Fruit fly (Drosophila melanogaster): Measurements from ENCODE around the gene Tim17a1.

The Tim17a1 gene

DNA sequence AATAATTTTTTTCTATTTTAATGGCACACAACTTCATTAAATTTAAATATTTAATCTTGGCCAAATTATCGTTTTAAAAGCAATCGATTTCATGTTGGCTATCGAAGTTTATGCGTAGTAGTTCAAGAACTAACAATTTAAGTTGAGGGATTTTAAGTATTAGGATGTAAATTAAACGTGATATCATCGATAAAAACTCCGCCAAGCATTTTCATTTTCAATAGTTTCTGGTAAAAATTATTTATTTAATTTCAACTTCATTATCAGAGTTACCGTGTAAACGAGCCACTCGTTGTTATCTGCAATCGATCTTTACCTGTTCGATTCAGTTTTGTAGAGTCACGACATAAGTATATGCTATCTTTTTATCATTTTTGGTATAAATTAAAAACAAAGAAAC is 38.5 kb upstream of the Tim17a1 start (continued):
- TF ChIP-seq salr (GFP tag; optimal IDR thresholded peaks at IDR 0.05) (peak in 1 of 2 experiments; percentile 94), CG10631 (GFP tag; optimal IDR thresholded peaks at IDR 0.05) (peak; percentile 91), CG11902 (GFP tag; optimal IDR thresholded peaks at IDR 0.05) (peak; percentile 96), Sox15 (GFP tag; optimal IDR thresholded peaks at IDR 0.05) (peak; percentile 90), svp (GFP tag) (peak; percentile 99), CG11294 (GFP tag; IDR thresholded peaks at IDR 0.05) (peak; percentile 75), CG6792 (GFP tag; optimal IDR thresholded peaks at IDR 0.05) (peak; percentile 96), Sox102F (GFP tag; optimal IDR thresholded peaks at IDR 0.05) (peak; percentile 98), OdsH (GFP tag; optimal IDR thresholded peaks at IDR 0.05) (peak; percentile 95), CG3919 (GFP tag; optimal IDR thresholded peaks at IDR 0.05) (peak; percentile 100), vri (GFP tag; optimal IDR thresholded peaks at IDR 0.05) (peak; percentile 95), acj6 (GFP tag; optimal IDR thresholded peaks at IDR 0.05) (peak; percentile 93), Ets96B (tag; optimal IDR thresholded peaks at IDR 0.05) (peak; percentile 98), CG32006 (GFP tag; optimal IDR thresholded peaks at IDR 0.05) (peak; percentile 92), Met (GFP tag; optimal IDR thresholded peaks at IDR 0.05) (peak; percentile 97), CG4318 (GFP tag; optimal IDR thresholded peaks at IDR 0.05) (peak; percentile 88), CG10669 (GFP tag; optimal IDR thresholded peaks at IDR 0.05) (peak; percentile 96)

DNA sequence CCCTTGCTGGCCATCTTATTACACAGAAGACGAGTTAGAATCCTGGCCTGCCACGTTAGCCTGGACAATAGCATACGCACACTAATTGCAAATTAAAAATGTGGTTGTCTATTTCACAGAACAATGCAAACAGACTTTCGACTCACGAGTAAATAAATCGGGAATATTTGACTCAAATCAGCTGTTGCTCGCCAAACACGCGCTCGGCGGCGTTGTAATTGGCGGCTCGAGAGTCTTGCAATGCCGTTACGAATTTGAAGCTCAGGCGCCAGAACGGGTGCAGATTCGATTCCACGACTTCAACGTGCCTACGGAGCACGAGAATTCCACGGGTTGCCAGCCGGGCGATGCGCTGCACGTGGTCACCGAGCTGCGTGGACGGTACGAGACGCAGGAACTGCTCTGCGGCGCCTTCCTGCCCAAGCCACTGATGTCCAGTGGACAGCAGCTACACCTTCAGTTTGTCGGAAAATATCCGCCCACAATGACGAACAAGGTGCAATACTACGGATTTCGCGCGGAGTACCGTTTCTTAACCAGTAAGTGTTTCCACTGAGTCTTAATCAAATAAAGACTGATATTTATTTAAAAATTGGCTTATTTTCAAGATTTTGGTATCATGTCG is 37.3 kb upstream of the Tim17a1 start, which contains the start of gene DNAlig3:
Gene DNAlig3, minus strand, starts transcription at position 168 of the 625 bp plus-strand sequence.
- TF ChIP-seq cyc (GFP tag; optimal IDR thresholded peaks at IDR 0.05) (no peak), CG4318 (GFP tag; optimal IDR thresholded peaks at IDR 0.05) (no peak), CG11902 (GFP tag; optimal IDR thresholded peaks at IDR 0.05) (no peak), CG8119 (GFP tag; IDR thresholded peaks at IDR 0.05) (no peak), CG6163 (GFP tag; IDR thresholded peaks at IDR 0.05) (no peak), CG11294 (GFP tag; IDR thresholded peaks at IDR 0.05) (no peak), CG8319 (GFP tag; optimal IDR thresholded peaks at IDR 0.05) (no peak), CG3919 (GFP tag; optimal IDR thresholded peaks at IDR 0.05) (no peak), CG8632 (GFP tag; optimal IDR thresholded peaks at IDR 0.05) (no peak), fkh (GFP tag; optimal IDR thresholded peaks at IDR 0.05) (peak; percentile 98), achi (GFP tag; optimal IDR thresholded peaks at IDR 0.05) (no peak), dac (GFP tag; optimal IDR thresholded peaks at IDR 0.05) (no peak), CG16779 (tag; optimal IDR thresholded peaks at IDR 0.05) (no peak), Ets96B (tag; optimal IDR thresholded peaks at IDR 0.05) (no peak), CG6854 (GFP tag; optimal IDR thresholded peaks at IDR 0.05) (peak; percentile 51), Sox15 (GFP tag; optimal IDR thresholded peaks at IDR 0.05) (no peak)

DNA sequence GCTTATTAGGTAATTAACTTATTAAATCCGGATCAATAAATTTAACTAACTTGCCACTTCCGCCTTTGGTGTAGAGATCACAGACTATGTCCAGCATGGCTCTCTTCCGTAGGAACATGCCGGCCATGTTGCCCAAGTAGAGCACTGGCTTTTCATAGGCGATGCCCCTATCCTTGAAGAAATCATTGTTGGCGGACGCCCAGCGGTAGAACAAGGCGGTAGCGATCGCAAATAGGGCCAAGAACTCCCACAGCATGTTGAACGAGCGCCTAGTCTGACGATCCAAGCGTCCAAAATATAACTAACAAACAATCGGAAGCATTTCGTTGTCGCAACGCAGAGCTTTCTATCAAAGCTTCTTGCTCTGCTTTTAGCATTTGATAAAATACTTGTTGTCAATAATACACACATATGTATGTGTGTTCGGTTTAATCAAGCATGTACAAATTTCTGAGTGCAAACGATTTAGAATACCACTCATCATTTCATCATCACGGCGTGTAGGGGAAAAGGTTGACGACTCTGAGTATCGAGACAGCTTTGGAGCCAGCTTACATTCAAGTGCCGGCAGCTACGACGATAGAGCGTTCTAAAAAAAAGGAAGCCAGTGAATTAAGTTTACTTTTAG is 34.3 kb upstream of the Tim17a1 start, which contains the start of gene Cyp9f3:
Gene Cyp9f3, minus strand, starts transcription at position 310 of the 628 bp plus-strand sequence.
- TF ChIP-seq salr (GFP tag; optimal IDR thresholded peaks at IDR 0.05) (no peak), dsx (GFP tag; optimal IDR thresholded peaks at IDR 0.05; ENCODE audit: poor library complexity, severe bottlenecking) (no peak), Hr39 (GFP tag; optimal IDR thresholded peaks at IDR 0.05) (no peak), vri (GFP tag; optimal IDR thresholded peaks at IDR 0.05) (peak; percentile 44), CG8632 (GFP tag; optimal IDR thresholded peaks at IDR 0.05) (no peak), svp (GFP tag) (peak; percentile 43), CG7368 (GFP tag; optimal IDR thresholded peaks at IDR 0.05) (no peak), CG4318 (GFP tag; optimal IDR thresholded peaks at IDR 0.05) (no peak)

DNA sequence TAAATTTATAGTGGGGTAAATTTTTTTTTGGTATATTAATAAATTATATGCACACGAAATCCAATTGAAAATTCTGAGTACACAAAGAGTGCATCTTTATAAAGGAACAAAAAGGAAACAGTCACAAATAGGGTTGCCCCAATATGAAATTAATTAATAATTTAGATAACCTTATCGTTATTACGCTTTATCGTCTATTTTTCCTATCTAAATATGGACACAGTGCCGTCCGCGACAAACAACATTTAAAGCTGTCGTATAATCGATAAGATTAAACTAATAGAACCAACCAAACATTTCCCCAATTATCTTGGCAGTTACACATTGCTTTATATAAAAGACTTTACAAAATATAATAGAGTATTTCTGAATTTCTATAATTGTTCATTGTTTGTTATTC is 33.6 kb upstream of the Tim17a1 start:
- TF ChIP-seq CG11902 (GFP tag; optimal IDR thresholded peaks at IDR 0.05) (no peak), Gug (GFP tag; IDR thresholded peaks at IDR 0.05) (no peak), ss (GFP tag; optimal IDR thresholded peaks at IDR 0.05) (no peak), vri (GFP tag; optimal IDR thresholded peaks at IDR 0.05) (peak; percentile 39), svp (GFP tag) (peak; percentile 71)

Data from whole organism, prepupa.